Fruit fly (Drosophila melanogaster): Measurements from ENCODE around the gene Cip4.
A peak's percentile ranks its signal among the peaks of the same experiment; 100 is the strongest.

DNA sequence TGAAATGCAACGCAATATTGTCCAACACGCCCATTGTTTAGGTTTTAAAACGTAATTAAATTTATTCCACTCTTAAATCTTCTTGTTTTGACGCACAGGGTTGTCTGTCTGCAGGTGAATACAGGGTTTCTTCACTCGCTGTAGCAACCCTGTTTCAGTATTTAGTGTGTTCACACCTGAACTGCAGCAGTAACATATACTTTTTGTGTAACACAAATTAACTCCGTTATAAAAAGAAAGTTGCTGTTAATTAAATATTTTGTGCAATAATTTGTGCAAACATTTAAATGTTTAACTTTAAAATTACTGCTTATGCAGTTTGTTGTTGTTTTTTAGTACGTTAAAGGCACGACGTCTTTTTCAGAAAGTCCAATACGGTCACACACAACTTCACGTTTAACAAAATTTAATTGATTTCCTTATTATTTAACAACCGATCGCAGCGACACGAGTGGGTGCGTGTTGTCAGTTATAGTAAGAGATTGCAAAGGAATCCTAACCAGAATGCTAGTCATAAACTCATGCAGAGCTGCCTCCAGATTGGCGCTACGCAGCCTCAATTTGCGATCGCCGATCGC is 71.7 kb downstream of the Cip4 start, which contains the start of the genes CG15012 and Fdx2:
- no peak for TF ChIP-seq lola (GFP tag; optimal IDR thresholded peaks at IDR 0.05)
- no peak for TF ChIP-seq Mio (GFP tag; optimal IDR thresholded peaks at IDR 0.05)
- peak; percentile 43 for TF ChIP-seq rgr (GFP tag; optimal IDR thresholded peaks at IDR 0.05)
- no peak for TF ChIP-seq jim (GFP tag; optimal IDR thresholded peaks at IDR 0.05)
- no peak for TF ChIP-seq pan (optimal IDR thresholded peaks at IDR 0.05)

Data from whole organism, wandering third instar larva.